Fruit fly (Drosophila melanogaster) whole organism, embryonic: ENCODE results near the gene Adgf-C.
A peak's percentile ranks its signal among the peaks of the same experiment; 100 is the strongest.

Source experiments
- Atf6 ChIP-seq: fragments of 200-800 bp; sonication (Bioruptor generic); IDR thresholded peaks from 2 replicates; pipeline ENCODE4 v1.3.6; 2022; ENCODE audit warnings: missing biosample characterization, missing genetic modification characterization
- B-H1 ChIP-seq: fragments of 200-800 bp; sonication (Bioruptor generic); IDR thresholded peaks from 3 replicates; pipeline ENCODE4 v1.3.6; 2022; ENCODE audit warnings: missing biosample characterization, missing genetic modification characterization
- Blimp-1 ChIP-seq: fragments of 200-800 bp; sonication (Bioruptor generic); optimal IDR thresholded peaks from 3 replicates; lab custom pipeline; 2018; ENCODE audit warnings: missing biosample characterization, missing genetic modification characterization, mild to moderate bottlenecking, moderate library complexity, missing genetic modification reagents
- CG1024 ChIP-seq: fragments of 200-800 bp; sonication (Bioruptor generic); IDR thresholded peaks from 2 replicates; pipeline ENCODE4 v1.3.6; 2022; ENCODE audit warnings: missing biosample characterization, missing genetic modification characterization
- CG10462 ChIP-seq: fragments of 200-800 bp; sonication (Bioruptor generic); optimal IDR thresholded peaks from 2 replicates; lab custom pipeline; 2016; ENCODE audit warnings: missing biosample characterization, missing genetic modification characterization
- CG11247 ChIP-seq: fragments of 200-800 bp; sonication (Bioruptor generic); IDR thresholded peaks from 2 replicates; pipeline ENCODE4 v1.3.6; 2022; ENCODE audit warnings: missing biosample characterization, missing genetic modification characterization
- CG11456 ChIP-seq: fragments of 200-800 bp; sonication (Bioruptor generic); IDR thresholded peaks from 3 replicates; pipeline ENCODE4 v1.3.6; 2022; ENCODE audit warnings: missing biosample characterization, missing genetic modification characterization
- CG11560 ChIP-seq: fragments of 200-800 bp; sonication (Bioruptor generic); IDR thresholded peaks from 3 replicates; pipeline ENCODE4 v1.3.6; 2022; ENCODE audit warnings: missing biosample characterization, missing genetic modification characterization
- CG12219 ChIP-seq: fragments of 200-800 bp; sonication (Bioruptor generic); optimal IDR thresholded peaks from 3 replicates; lab custom pipeline; 2018; ENCODE audit warnings: missing biosample characterization, mild to moderate bottlenecking, missing genetic modification characterization
- CG17359 ChIP-seq: fragments of 200-800 bp; sonication (Bioruptor generic); optimal IDR thresholded peaks from 3 replicates; lab custom pipeline; 2018; ENCODE audit warnings: missing biosample characterization, mild to moderate bottlenecking, missing genetic modification characterization, moderate library complexity
- CG17829 ChIP-seq: fragments of 200-800 bp; optimal IDR thresholded peaks from 2 replicates; lab custom pipeline; 2019; ENCODE audit warnings: missing biosample characterization, mild to moderate bottlenecking, missing genetic modification characterization, moderate library complexity
- CG18599 ChIP-seq: fragments of 200-800 bp; sonication (Bioruptor generic); optimal IDR thresholded peaks from 3 replicates; lab custom pipeline; 2017; ENCODE audit warnings: missing biosample characterization, missing genetic modification characterization, mild to moderate bottlenecking, moderate library complexity, missing genetic modification reagents
- CG2129 ChIP-seq: fragments of 200-800 bp; sonication (Bioruptor generic); IDR thresholded peaks from 2 replicates; pipeline ENCODE4 v1.3.6; 2022; ENCODE audit warnings: missing biosample characterization, missing genetic modification characterization; ENCODE audit not compliant: partially characterized antibody
- CG2678 ChIP-seq: fragments of 200-800 bp; sonication (Bioruptor generic); optimal IDR thresholded peaks from 3 replicates; lab custom pipeline; 2019; ENCODE audit warnings: missing biosample characterization, mild to moderate bottlenecking, missing genetic modification characterization, moderate library complexity
- CG30431 ChIP-seq: fragments of 200-800 bp; sonication (Bioruptor generic); optimal IDR thresholded peaks from 2 replicates; lab custom pipeline; 2017; ENCODE audit warnings: missing biosample characterization, missing genetic modification characterization
- CG32772 ChIP-seq: fragments of 200-800 bp; sonication (Bioruptor generic); IDR thresholded peaks from 2 replicates; pipeline ENCODE4 v1.3.6; 2022; ENCODE audit warnings: missing biosample characterization, missing genetic modification characterization
- CG3281 ChIP-seq: fragments of 200-800 bp; sonication (Bioruptor generic); optimal IDR thresholded peaks from 3 replicates; lab custom pipeline; 2017; ENCODE audit warnings: missing biosample characterization, mild to moderate bottlenecking, missing genetic modification characterization
- CG4282 ChIP-seq: fragments of 200-800 bp; sonication (Bioruptor generic); optimal IDR thresholded peaks from 2 replicates; lab custom pipeline; 2016; ENCODE audit warnings: missing biosample characterization, missing genetic modification characterization
- CG4404 ChIP-seq: fragments of 200-800 bp; sonication (Bioruptor generic); IDR thresholded peaks from 2 replicates; pipeline ENCODE4 v1.3.6; 2022; ENCODE audit warnings: missing biosample characterization, missing genetic modification characterization
- CG4730 ChIP-seq: fragments of 200-800 bp; sonication (Bioruptor generic); IDR thresholded peaks from 2 replicates; pipeline ENCODE4 v1.3.6; 2022; ENCODE audit warnings: missing biosample characterization, missing genetic modification characterization
- CG7556 ChIP-seq: fragments of 200-800 bp; sonication (Bioruptor generic); optimal IDR thresholded peaks from 2 replicates; lab custom pipeline; 2017; ENCODE audit warnings: missing biosample characterization, mild to moderate bottlenecking, missing genetic modification characterization
- CG7928 ChIP-seq: fragments of 200-800 bp; sonication (Bioruptor generic); optimal IDR thresholded peaks from 2 replicates; lab custom pipeline; 2017; ENCODE audit warnings: missing biosample characterization, mild to moderate bottlenecking, missing genetic modification characterization
- CG7987 ChIP-seq: fragments of 200-800 bp; sonication (Bioruptor generic); optimal IDR thresholded peaks from 2 replicates; lab custom pipeline; 2018; ENCODE audit warnings: missing biosample characterization, mild to moderate bottlenecking, missing genetic modification characterization, moderate library complexity
- CG9727 ChIP-seq: fragments of 200-800 bp; sonication (Bioruptor generic); optimal IDR thresholded peaks from 3 replicates; lab custom pipeline; 2017; ENCODE audit warnings: missing biosample characterization, mild to moderate bottlenecking, missing genetic modification characterization
- Dip3 ChIP-seq: fragments of 200-800 bp; sonication (Bioruptor generic); optimal IDR thresholded peaks from 3 replicates; lab custom pipeline; 2016; ENCODE audit warnings: missing biosample characterization, missing genetic modification characterization
- E2f1 ChIP-seq: fragments of 200-800 bp; sonication (Bioruptor generic); IDR thresholded peaks from 2 replicates; pipeline ENCODE4 v1.3.6; 2022; ENCODE audit warnings: missing biosample characterization, missing genetic modification characterization
- Fer1 ChIP-seq: fragments of 200-800 bp; sonication (Bioruptor generic); optimal IDR thresholded peaks from 2 replicates; lab custom pipeline; 2017; ENCODE audit warnings: missing biosample characterization, mild to moderate bottlenecking, missing genetic modification characterization
- Lim3 ChIP-seq: fragments of 200-800 bp; sonication (Bioruptor generic); IDR thresholded peaks from 2 replicates; pipeline ENCODE4 v1.3.6; 2022; ENCODE audit warnings: missing biosample characterization, missing genetic modification characterization
- MESR4 ChIP-seq: fragments of 200-800 bp; sonication (Bioruptor generic); optimal IDR thresholded peaks from 2 replicates; lab custom pipeline; 2018; ENCODE audit warnings: missing biosample characterization, mild to moderate bottlenecking, missing genetic modification characterization, moderate library complexity
- Med ChIP-seq: fragments of 200-800 bp; sonication (Bioruptor generic); peaks from one replicate; lab custom pipeline; 2016; ENCODE audit warnings: missing biosample characterization, missing genetic modification characterization, mild to moderate bottlenecking, inconsistent platforms, moderate library complexity
- Neu2 ChIP-seq: fragments of 200-800 bp; sonication (Bioruptor generic); optimal IDR thresholded peaks from 3 replicates; lab custom pipeline; 2016; ENCODE audit warnings: missing biosample characterization, missing genetic modification characterization, borderline replicate concordance
- az2 ChIP-seq: fragments of 200-800 bp; sonication (Bioruptor generic); optimal IDR thresholded peaks from 3 replicates; lab custom pipeline; 2016; ENCODE audit warnings: missing biosample characterization, missing genetic modification characterization
- bbx ChIP-seq: fragments of 200-800 bp; sonication (Bioruptor generic); IDR thresholded peaks from 2 replicates; pipeline ENCODE4 v1.3.6; 2022; ENCODE audit warnings: missing biosample characterization, missing genetic modification characterization; ENCODE audit not compliant: partially characterized antibody
- cato ChIP-seq: fragments of 200-800 bp; sonication (Bioruptor generic); optimal IDR thresholded peaks from 2 replicates; lab custom pipeline; 2016; ENCODE audit warnings: missing biosample characterization, missing genetic modification characterization, borderline replicate concordance
- dimm ChIP-seq: fragments of 200-800 bp; sonication (Bioruptor generic); IDR thresholded peaks from 2 replicates; pipeline ENCODE4 v1.3.6; 2022; ENCODE audit warnings: missing biosample characterization, missing genetic modification characterization
- dm ChIP-seq: fragments of 200-800 bp; sonication (Bioruptor generic); optimal IDR thresholded peaks from 3 replicates; lab custom pipeline; 2016; ENCODE audit warnings: missing biosample characterization, missing genetic modification characterization
- gce ChIP-seq: fragments of 200-800 bp; sonication (Bioruptor generic); IDR thresholded peaks from 3 replicates; pipeline ENCODE4 v1.3.6; 2022; ENCODE audit warnings: missing biosample characterization, missing genetic modification characterization
- gem ChIP-seq: fragments of 200-800 bp; sonication (Bioruptor generic); optimal IDR thresholded peaks from 2 replicates; lab custom pipeline; 2019; ENCODE audit warnings: missing biosample characterization, mild to moderate bottlenecking, missing genetic modification characterization, moderate library complexity
- hkb ChIP-seq, 2 experiments: fragments of 200-800 bp in 1 of 2; fragments of >200 bp in 1 of 2; sonication (Bioruptor generic) in 1 of 2; IDR thresholded peaks in 1 of 2; optimal IDR thresholded peaks in 1 of 2; 2 replicates each; pipeline versions ENCODE4 v1.3.6 to Lab custom; 2017 to 2022; ENCODE audit warnings: missing biosample characterization in 1 of 2, missing genetic modification characterization in 1 of 2
- ind ChIP-seq: fragments of 200-800 bp; sonication (Bioruptor generic); optimal IDR thresholded peaks from 3 replicates; lab custom pipeline; 2016; ENCODE audit warnings: missing biosample characterization, missing genetic modification characterization
- jing ChIP-seq: fragments of 200-800 bp; sonication (Bioruptor generic); optimal IDR thresholded peaks from 2 replicates; lab custom pipeline; 2018; ENCODE audit warnings: missing biosample characterization, mild to moderate bottlenecking, missing genetic modification characterization
- jumu ChIP-seq: fragments of 200-800 bp; sonication (Bioruptor generic); optimal IDR thresholded peaks from 3 replicates; lab custom pipeline; 2016; ENCODE audit warnings: missing biosample characterization, missing genetic modification characterization
- pzg ChIP-seq: fragments of 200-800 bp; sonication (Bioruptor generic); optimal IDR thresholded peaks from 3 replicates; lab custom pipeline; 2018; ENCODE audit warnings: missing biosample characterization, mild to moderate bottlenecking, missing genetic modification characterization, moderate library complexity
- repo ChIP-seq: fragments of 200-800 bp; sonication (Bioruptor generic); optimal IDR thresholded peaks from 2 replicates; lab custom pipeline; 2016; ENCODE audit warnings: missing biosample characterization, missing genetic modification characterization
- row ChIP-seq: fragments of 200-800 bp; sonication (Bioruptor generic); IDR thresholded peaks from 3 replicates; pipeline ENCODE4 v1.3.6; 2022; ENCODE audit warnings: missing biosample characterization, missing genetic modification characterization
- ssp ChIP-seq: fragments of 200-800 bp; sonication (Bioruptor generic); IDR thresholded peaks from 2 replicates; pipeline ENCODE4 v1.3.6; 2022; ENCODE audit warnings: missing biosample characterization, missing genetic modification characterization
- tna ChIP-seq: fragments of 200-800 bp; sonication (Bioruptor generic); IDR thresholded peaks from 2 replicates; pipeline ENCODE4 v1.3.6; 2022; ENCODE audit warnings: missing biosample characterization, missing genetic modification characterization; ENCODE audit not compliant: partially characterized antibody
- trh ChIP-seq: fragments of 200-800 bp; sonication (Bioruptor generic); optimal IDR thresholded peaks from 2 replicates; lab custom pipeline; 2016; ENCODE audit warnings: missing biosample characterization, missing genetic modification characterization
- vvl ChIP-seq: fragments of 200-800 bp; sonication (Bioruptor generic); IDR thresholded peaks from 2 replicates; pipeline ENCODE4 v1.3.6; 2022; ENCODE audit warnings: missing biosample characterization, missing genetic modification characterization
- yki ChIP-seq: fragments of >200 bp; optimal IDR thresholded peaks from 3 replicates; lab custom pipeline; 2018
- zfh1 ChIP-seq: fragments of 200-800 bp; sonication (Bioruptor generic); IDR thresholded peaks from 3 replicates; pipeline ENCODE4 v1.3.6; 2022; ENCODE audit warnings: missing biosample characterization, missing genetic modification characterization

The Adgf-C gene

DNA sequence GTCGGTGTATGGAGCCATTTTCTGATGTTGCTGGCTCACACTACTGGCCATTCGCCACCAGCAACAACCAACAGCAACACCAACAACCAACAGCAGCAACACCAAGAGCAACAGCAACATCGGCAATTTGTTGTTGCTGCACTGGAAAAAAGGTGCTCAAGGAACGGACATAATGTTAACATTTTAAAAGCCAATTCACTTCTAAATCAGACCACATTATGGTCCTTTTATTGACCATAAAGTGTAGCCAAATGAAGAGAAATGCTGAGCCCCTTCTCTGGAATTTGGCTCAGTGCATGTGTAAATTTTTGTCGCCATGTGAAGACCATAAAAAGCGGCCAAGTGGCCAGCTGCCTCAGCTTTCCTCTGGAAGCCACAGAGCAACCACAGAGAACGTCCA, 10.3 kb downstream of the Adgf-C start (continued):
- TF ChIP-seq CG12219 (GFP tag; lab: Kevin White, UChicago) (no peak), trh (no peak), CG11560 (tag; lab: Robert Waterston, UW) (no peak), CG17359 (peak; percentile 35), yki (no peak), CG17829 (tag; lab: Kevin White, UChicago) (no peak), jumu (peak; percentile 32), repo (GFP tag; lab: Kevin White, UChicago) (no peak), Lim3 (GFP tag; lab: Robert Waterston, UW) (no peak), Blimp-1 (GFP tag; lab: Kevin White, UChicago) (peak; percentile 39), CG4730 (GFP tag; lab: Robert Waterston, UW) (no peak), ssp (no peak), Neu2 (GFP tag; lab: Kevin White, UChicago) (no peak), cato (GFP tag; lab: Kevin White, UChicago) (no peak), gem (tag; lab: Kevin White, UChicago) (peak; percentile 59), Med (GFP tag; lab: Kevin White, UChicago) (peak; percentile 95), CG18599 (GFP tag; lab: Kevin White, UChicago) (no peak), CG7928 (no peak), E2f1 (GFP tag; lab: Robert Waterston, UW) (0 out of 2 replicates have a peak, but pooled peaks have one; percentile 9), az2 (GFP tag; lab: Kevin White, UChicago) (no peak), Dip3 (GFP tag; lab: Kevin White, UChicago) (no peak), CG9727 (no peak), CG11456 (GFP tag; lab: Robert Waterston, UW) (no peak), dm (GFP tag; lab: Kevin White, UChicago) (no peak), CG2678 (tag; lab: Kevin White, UChicago) (no peak), CG4404 (GFP tag; lab: Robert Waterston, UW) (no peak), CG2129 (GFP tag; lab: Robert Waterston, UW) (no peak), CG10462 (GFP tag; lab: Kevin White, UChicago) (no peak), vvl (GFP tag; lab: Robert Waterston, UW) (peak; percentile 68), dimm (0 out of 2 replicates have a peak, but pooled peaks have one; percentile 12), CG3281 (no peak), pzg (no peak), CG30431 (GFP tag; lab: Kevin White, UChicago) (no peak), Fer1 (GFP tag; lab: Kevin White, UChicago) (no peak), CG7987 (GFP tag; lab: Kevin White, UChicago) (no peak), B-H1 (GFP tag; lab: Robert Waterston, UW) (peak; percentile 25; the same call in 1 of the 3 replicates), ind (GFP tag; lab: Kevin White, UChicago) (peak; percentile 9), gce (no peak), CG11247 (no peak), Atf6 (GFP tag; lab: Robert Waterston, UW) (no peak), CG32772 (0 out of 2 replicates have a peak, but pooled peaks have one; percentile 48), CG7556 (peak; percentile 27), bbx (GFP tag; lab: Robert Waterston, UW) (no peak), CG4282 (GFP tag; lab: Kevin White, UChicago) (no peak), tna (no peak), row (GFP tag; lab: Robert Waterston, UW) (peak; percentile 46; the same call in 2 of the 3 replicates), zfh1 (peak; percentile 18; the same call in 1 of the 3 replicates), hkb (optimal IDR thresholded peaks at IDR 0.05; lab: Kevin White, UChicago) (no peak), hkb (GFP tag; IDR thresholded peaks at IDR 0.05; lab: Robert Waterston, UW) (peak; percentile 78), MESR4 (GFP tag; lab: Kevin White, UChicago) (no peak), jing (GFP tag; lab: Kevin White, UChicago) (no peak), CG1024 (GFP tag; lab: Robert Waterston, UW) (no peak)
